Fruit fly (Drosophila melanogaster) whole organism, embryonic: ENCODE results near the gene RpS28a.

Experiments
- CG11085 ChIP-seq: fragments of 200-800 bp; sonication (Bioruptor generic); IDR thresholded peaks from 2 replicates; pipeline ENCODE4 v1.3.6; 2022; ENCODE audit warnings: missing biosample characterization, missing genetic modification characterization
- CG3995 ChIP-seq: fragments of 200-800 bp; sonication (Bioruptor generic); optimal IDR thresholded peaks from 3 replicates; lab custom pipeline; 2016; ENCODE audit warnings: missing biosample characterization, missing genetic modification characterization
- Drgx ChIP-seq: fragments of 200-800 bp; sonication (Bioruptor generic); IDR thresholded peaks from 2 replicates; pipeline ENCODE4 v1.3.6; 2022; ENCODE audit warnings: missing biosample characterization, missing genetic modification characterization
- MBD-R2 ChIP-seq: fragments of 200-800 bp; sonication (Bioruptor generic); IDR thresholded peaks from 2 replicates; pipeline ENCODE4 v1.3.6; 2022; ENCODE audit warnings: missing biosample characterization, missing genetic modification characterization
- Ssrp ChIP-seq: fragments of 200-800 bp; sonication (Bioruptor generic); optimal IDR thresholded peaks from 2 replicates; lab custom pipeline; 2018; ENCODE audit warnings: missing biosample characterization, mild to moderate bottlenecking, missing genetic modification characterization, moderate library complexity
- emc ChIP-seq: fragments of 200-800 bp; sonication (Bioruptor generic); optimal IDR thresholded peaks from 2 replicates; lab custom pipeline; 2016; ENCODE audit warnings: missing biosample characterization, missing genetic modification characterization

DNA sequence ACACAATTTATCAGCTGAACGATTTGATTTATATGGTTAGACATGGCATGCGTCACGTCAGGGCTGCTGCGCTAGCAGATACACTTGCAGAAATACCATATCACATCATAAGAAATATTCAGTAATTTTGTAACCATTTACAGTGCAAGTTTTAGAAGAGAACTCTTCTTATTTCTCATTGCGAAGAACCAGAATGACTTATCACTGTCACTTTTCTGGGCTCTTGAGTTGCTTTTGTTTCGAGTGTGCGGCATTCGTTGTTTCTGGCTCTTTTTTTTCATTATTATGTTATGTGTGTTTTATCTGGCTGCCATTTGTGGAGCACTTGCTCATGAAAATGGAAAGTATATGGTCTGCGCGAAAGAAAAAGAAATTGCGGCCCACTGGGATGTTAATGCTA, 40.4 kb downstream of the RpS28a start:
- TF ChIP-seq Ssrp: no peak
- no peak for TF ChIP-seq CG3995 (GFP tag; lab: Kevin White, UChicago)
- peak; percentile 77 for TF ChIP-seq Drgx (GFP tag; lab: Robert Waterston, UW)
- no peak for TF ChIP-seq MBD-R2 (GFP tag; lab: Robert Waterston, UW)
- TF ChIP-seq emc: no peak
- no peak for TF ChIP-seq CG11085 (GFP tag; lab: Robert Waterston, UW)
